Worm (Caenorhabditis elegans) whole organism, L3 larva: ENCODE data around the gene srw-13.

Experiments used
- R02D3.7 ChIP-seq: fragments of 150-350 bp; optimal IDR thresholded peaks from 2 replicates; lab custom pipeline; 2014; ENCODE audit warnings: missing biosample characterization, missing genetic modification characterization
- ZK546.5 ChIP-seq: sonication (generic microtip); optimal IDR thresholded peaks from 2 replicates; lab custom pipeline; 2017; ENCODE audit warnings: missing biosample characterization, missing genetic modification characterization
- aly-2 ChIP-seq: fragments of 150-350 bp; optimal IDR thresholded peaks from 2 replicates; lab custom pipeline; 2014; ENCODE audit warnings: missing biosample characterization, missing genetic modification characterization
- ama-1 ChIP-seq: fragments of 150-350 bp; optimal IDR thresholded peaks from 2 replicates; lab custom pipeline; 2018
- ceh-16 ChIP-seq: sonication (generic microtip); optimal IDR thresholded peaks from 2 replicates; lab custom pipeline; 2017; ENCODE audit warnings: missing biosample characterization, missing genetic modification characterization
- ceh-28 ChIP-seq: fragments of 150-350 bp; optimal IDR thresholded peaks from 2 replicates; lab custom pipeline; 2014; ENCODE audit warnings: missing biosample characterization, missing genetic modification reagents, missing genetic modification characterization
- ceh-82 ChIP-seq: fragments of 150-350 bp; optimal IDR thresholded peaks from 2 replicates; lab custom pipeline; 2014; ENCODE audit warnings: missing biosample characterization, missing genetic modification characterization
- ceh-9 ChIP-seq: sonication (generic microtip); optimal IDR thresholded peaks from 2 replicates; lab custom pipeline; 2018; ENCODE audit warnings: missing biosample characterization, missing genetic modification characterization
- daf-12 ChIP-seq: fragments of 150-350 bp; optimal IDR thresholded peaks from 2 replicates; lab custom pipeline; 2014; ENCODE audit warnings: missing biosample characterization, missing genetic modification reagents, missing genetic modification characterization
- egl-27 ChIP-seq: sonication (generic microtip); optimal IDR thresholded peaks from 4 replicates; lab custom pipeline; 2017; ENCODE audit warnings: missing biosample characterization, missing genetic modification reagents, missing genetic modification characterization
- egl-5 ChIP-seq: fragments of 150-350 bp; optimal IDR thresholded peaks from 2 replicates; lab custom pipeline; 2017; ENCODE audit warnings: missing biosample characterization, missing genetic modification reagents, missing genetic modification characterization, inconsistent platforms
- elt-1 ChIP-seq: fragments of 150-350 bp; optimal IDR thresholded peaks from 2 replicates; lab custom pipeline; 2014; ENCODE audit warnings: missing biosample characterization, missing genetic modification characterization
- elt-2 ChIP-seq: sonication (generic microtip); optimal IDR thresholded peaks from 2 replicates; lab custom pipeline; 2016; ENCODE audit warnings: missing genetic modification reagents, mild to moderate bottlenecking, missing genetic modification characterization, missing compliant biosample characterization
- eor-1 ChIP-seq, 2 experiments: fragments of 150-350 bp; optimal IDR thresholded peaks; 2 replicates each; lab custom pipeline; 2014 to 2018; ENCODE audit warnings: missing biosample characterization in 2 of 2, missing genetic modification characterization in 2 of 2
- fkh-10 ChIP-seq: sonication (generic microtip); optimal IDR thresholded peaks from 2 replicates; lab custom pipeline; 2017; ENCODE audit warnings: missing biosample characterization, missing genetic modification reagents, missing genetic modification characterization
- fkh-2 ChIP-seq: fragments of 150-350 bp; optimal IDR thresholded peaks from 2 replicates; lab custom pipeline; 2014; ENCODE audit warnings: missing biosample characterization, missing genetic modification reagents, missing genetic modification characterization
- fos-1 ChIP-seq: fragments of 150-350 bp; optimal IDR thresholded peaks from 2 replicates; lab custom pipeline; 2014; ENCODE audit warnings: missing biosample characterization, missing genetic modification characterization
- hmg-11 ChIP-seq: sonication (generic microtip); optimal IDR thresholded peaks from 2 replicates; lab custom pipeline; 2016; ENCODE audit warnings: missing genetic modification characterization, missing compliant biosample characterization
- jun-1 ChIP-seq: fragments of 150-350 bp; optimal IDR thresholded peaks from 2 replicates; lab custom pipeline; 2014; ENCODE audit warnings: missing biosample characterization, missing genetic modification reagents, missing genetic modification characterization
- lin-15B ChIP-seq: fragments of 150-350 bp; optimal IDR thresholded peaks from 2 replicates; lab custom pipeline; 2014; ENCODE audit warnings: missing biosample characterization, missing genetic modification characterization
- lin-39 ChIP-seq: fragments of 150-350 bp; optimal IDR thresholded peaks from 2 replicates; lab custom pipeline; 2018; ENCODE audit warnings: missing biosample characterization, missing genetic modification reagents, missing genetic modification characterization
- lsy-12 ChIP-seq: sonication (generic microtip); optimal IDR thresholded peaks from 2 replicates; lab custom pipeline; 2016; ENCODE audit warnings: mild to moderate bottlenecking, missing genetic modification characterization, missing compliant biosample characterization
- mdl-1 ChIP-seq: fragments of 150-350 bp; optimal IDR thresholded peaks from 2 replicates; lab custom pipeline; 2014; ENCODE audit warnings: missing biosample characterization, missing genetic modification characterization
- mml-1 ChIP-seq: fragments of 150-350 bp; sonication (generic microtip); optimal IDR thresholded peaks from 3 replicates; lab custom pipeline; 2014; ENCODE audit warnings: missing biosample characterization, missing genetic modification characterization
- nfya-1 ChIP-seq: sonication (generic microtip); optimal IDR thresholded peaks from 2 replicates; lab custom pipeline; 2017; ENCODE audit warnings: missing genetic modification characterization, mild to moderate bottlenecking, missing compliant biosample characterization, antibody characterized with exemption, moderate library complexity; ENCODE audit not compliant: insufficient read depth
- nhr-11 ChIP-seq: fragments of 150-350 bp; optimal IDR thresholded peaks from 2 replicates; lab custom pipeline; 2014; ENCODE audit warnings: missing biosample characterization, missing genetic modification characterization
- nhr-12 ChIP-seq: fragments of 150-350 bp; optimal IDR thresholded peaks from 2 replicates; lab custom pipeline; 2014; ENCODE audit warnings: missing biosample characterization, missing genetic modification characterization
- nhr-23 ChIP-seq: fragments of 150-350 bp; optimal IDR thresholded peaks from 2 replicates; lab custom pipeline; 2014; ENCODE audit warnings: missing biosample characterization, missing genetic modification reagents, missing genetic modification characterization
- nhr-237 ChIP-seq: fragments of 150-350 bp; optimal IDR thresholded peaks from 2 replicates; lab custom pipeline; 2014; ENCODE audit warnings: missing biosample characterization, missing genetic modification characterization
- nhr-25 ChIP-seq: sonication (generic microtip); optimal IDR thresholded peaks from 2 replicates; lab custom pipeline; 2017; ENCODE audit warnings: missing biosample characterization, missing genetic modification characterization
- nhr-28 ChIP-seq: fragments of 150-350 bp; optimal IDR thresholded peaks from 2 replicates; lab custom pipeline; 2014; ENCODE audit warnings: missing biosample characterization, missing genetic modification characterization
- nhr-43 ChIP-seq: sonication (generic microtip); optimal IDR thresholded peaks from 2 replicates; lab custom pipeline; 2016; ENCODE audit warnings: mild to moderate bottlenecking, missing genetic modification characterization, missing compliant biosample characterization; ENCODE audit not compliant: poor library complexity, severe bottlenecking
- nhr-76 ChIP-seq: fragments of 150-350 bp; sonication (generic microtip); optimal IDR thresholded peaks from 5 replicates; lab custom pipeline; 2014; ENCODE audit warnings: missing biosample characterization, missing genetic modification characterization
- nhr-77 ChIP-seq: fragments of 150-350 bp; optimal IDR thresholded peaks from 2 replicates; lab custom pipeline; 2014; ENCODE audit warnings: missing biosample characterization, missing genetic modification characterization
- pha-4 ChIP-seq: fragments of 150-350 bp; optimal IDR thresholded peaks from 2 replicates; lab custom pipeline; 2014; ENCODE audit warnings: missing biosample characterization, missing genetic modification reagents, missing genetic modification characterization
- pqm-1 ChIP-seq: fragments of 150-350 bp; optimal IDR thresholded peaks from 2 replicates; lab custom pipeline; 2017; ENCODE audit warnings: missing biosample characterization, missing genetic modification characterization, inconsistent platforms
- sea-2 ChIP-seq: fragments of 150-350 bp; sonication (generic microtip); optimal IDR thresholded peaks from 4 replicates; lab custom pipeline; 2014; ENCODE audit warnings: missing biosample characterization, missing genetic modification reagents, missing genetic modification characterization
- skn-1 ChIP-seq: fragments of 150-350 bp; optimal IDR thresholded peaks from 2 replicates; lab custom pipeline; 2014; ENCODE audit warnings: missing biosample characterization, missing genetic modification characterization
- snpc-4 ChIP-seq: fragments of 150-350 bp; optimal IDR thresholded peaks from 2 replicates; lab custom pipeline; 2014; ENCODE audit warnings: missing biosample characterization, missing genetic modification characterization
- tbx-2 ChIP-seq: sonication (generic microtip); optimal IDR thresholded peaks from 2 replicates; lab custom pipeline; 2016; ENCODE audit warnings: mild to moderate bottlenecking, missing genetic modification characterization, missing compliant biosample characterization
- unc-39 ChIP-seq: sonication (generic microtip); optimal IDR thresholded peaks from 4 replicates; lab custom pipeline; 2017; ENCODE audit warnings: missing biosample characterization, missing genetic modification characterization
- unc-62 ChIP-seq: fragments of 150-350 bp; sonication (generic microtip); optimal IDR thresholded peaks from 4 replicates; lab custom pipeline; 2014; ENCODE audit warnings: missing biosample characterization, missing genetic modification reagents, missing genetic modification characterization
- zag-1 ChIP-seq: fragments of 150-350 bp; optimal IDR thresholded peaks from 2 replicates; lab custom pipeline; 2014; ENCODE audit warnings: missing biosample characterization, missing genetic modification characterization
- ztf-11 ChIP-seq: fragments of 150-350 bp; optimal IDR thresholded peaks from 2 replicates; lab custom pipeline; 2014; ENCODE audit warnings: missing biosample characterization, missing genetic modification characterization

Gene srw-13

DNA sequence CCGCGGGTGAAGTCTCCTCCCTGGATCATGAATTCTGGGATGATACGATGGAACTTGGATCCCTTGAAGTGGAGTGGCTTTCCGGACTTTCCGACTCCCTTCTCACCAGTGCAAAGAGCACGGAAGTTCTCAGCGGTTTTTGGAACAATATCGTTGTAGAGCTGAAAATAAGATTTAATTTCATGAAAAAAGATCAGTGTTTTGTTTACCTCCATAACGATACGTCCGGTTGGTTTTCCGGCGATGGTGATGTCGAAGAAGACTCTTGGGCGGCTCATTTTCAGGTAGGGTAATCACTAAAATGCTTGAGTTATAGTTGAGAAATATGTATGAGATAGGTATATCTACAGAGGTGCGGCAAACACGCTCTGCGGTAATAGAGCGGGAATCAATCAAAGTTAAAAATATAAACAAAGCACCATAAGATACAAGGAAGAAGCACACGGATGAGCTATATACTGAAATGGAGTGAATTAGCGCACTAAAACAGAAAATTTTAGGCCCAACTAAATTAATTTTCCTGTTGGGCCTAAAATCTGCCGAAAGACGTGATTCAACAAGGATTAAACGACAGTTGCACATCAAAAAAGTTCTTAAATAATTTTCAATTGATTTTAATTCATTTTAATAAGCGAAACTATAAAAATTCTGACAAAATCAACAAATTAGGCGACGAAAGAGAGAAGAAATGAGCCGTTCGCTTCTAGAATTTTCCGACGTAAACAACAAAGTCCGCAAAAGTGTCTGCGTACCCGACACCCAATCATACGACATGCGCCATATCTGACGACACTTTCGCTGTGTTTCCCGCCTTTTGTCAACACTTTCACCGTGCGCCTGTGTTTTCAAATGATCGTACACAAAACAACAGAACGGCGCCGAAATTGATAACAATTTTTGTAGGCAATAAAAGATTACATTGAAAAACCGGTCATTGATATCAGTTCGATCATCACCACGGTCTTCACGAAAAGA is 44.9 kb upstream of the srw-13 start, which contains the start of the genes cyn-7 and bath-36 (continued):
- TF ChIP-seq ceh-28 (tag; lab: Kevin White, UChicago), result peak; percentile 47
- TF ChIP-seq fos-1 (tag; lab: Kevin White, UChicago), result no peak
- TF ChIP-seq ceh-9 (tag; lab: Kevin White, UChicago), result no peak
- no peak for TF ChIP-seq sea-2
- TF ChIP-seq nhr-77 (tag; lab: Kevin White, UChicago), result peak; percentile 0

DNA sequence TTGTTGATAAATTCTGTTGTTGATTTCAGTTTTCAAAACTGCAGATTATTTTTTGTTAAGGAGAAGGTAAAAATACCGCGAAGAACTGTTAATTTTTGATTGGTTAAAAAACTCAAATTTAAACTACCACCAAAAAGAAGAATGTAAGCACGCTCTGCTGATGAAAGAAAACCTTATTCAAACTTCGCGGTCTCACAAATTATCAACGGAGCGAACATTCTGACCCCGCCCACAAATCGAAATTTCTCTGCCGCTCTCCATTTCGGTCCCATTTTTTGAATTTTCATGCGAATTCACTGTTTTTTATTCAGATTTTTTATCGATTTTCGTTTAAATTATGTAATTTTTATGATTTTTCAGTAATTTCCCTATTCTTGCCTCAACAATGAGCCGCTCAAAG is 42.7 kb upstream of the srw-13 start, which contains the start of gene cyn-3:
Gene cyn-3 (plus strand): TSS at position 361 of the 400 bp plus-strand sequence.
- TF ChIP-seq snpc-4 (tag; lab: Kevin White, UChicago) (peak; percentile 86), ceh-82 (tag; lab: Kevin White, UChicago) (no peak), egl-5 (peak; percentile 70), elt-2 (peak; percentile 55), sea-2 (no peak), fkh-2 (tag; lab: Kevin White, UChicago) (no peak), fos-1 (tag; lab: Kevin White, UChicago) (no peak), nhr-76 (tag; lab: Kevin White, UChicago) (no peak), tbx-2 (tag; lab: Kevin White, UChicago) (peak; percentile 23), lsy-12 (tag; lab: Kevin White, UChicago) (peak; percentile 63), nhr-12 (tag; lab: Kevin White, UChicago) (no peak), skn-1 (tag; lab: Kevin White, UChicago) (peak; percentile 91), ztf-11 (tag; lab: Kevin White, UChicago) (no peak), lin-15B (tag; lab: Kevin White, UChicago) (peak; percentile 98), egl-27 (tag; lab: Kevin White, UChicago) (peak; percentile 38), ceh-28 (tag; lab: Kevin White, UChicago) (peak; percentile 79), mdl-1 (tag; lab: Kevin White, UChicago) (no peak), nhr-237 (tag; lab: Kevin White, UChicago) (no peak), nhr-11 (no peak), ZK546.5 (tag; lab: Kevin White, UChicago) (no peak), zag-1 (tag; lab: Kevin White, UChicago) (no peak), pqm-1 (tag; lab: Kevin White, UChicago) (peak; percentile 58), nfya-1 (tag; lab: Kevin White, UChicago) (peak; percentile 93), ceh-9 (tag; lab: Kevin White, UChicago) (no peak), nhr-77 (tag; lab: Kevin White, UChicago) (no peak), pha-4 (tag; lab: Kevin White, UChicago) (peak; percentile 98), elt-1 (peak; percentile 58), mml-1 (tag; lab: Kevin White, UChicago) (no peak), ceh-16 (tag; lab: Kevin White, UChicago) (no peak), eor-1 (tag; optimal IDR thresholded peaks at IDR 0.05; lab: Kevin White, UChicago) (no peak), R02D3.7 (tag; lab: Kevin White, UChicago) (peak; percentile 77), hmg-11 (tag; lab: Kevin White, UChicago) (peak; percentile 65), unc-62 (no peak), nhr-25 (tag; lab: Kevin White, UChicago) (peak; percentile 86), nhr-23 (tag; lab: Kevin White, UChicago) (peak; percentile 97), aly-2 (tag; lab: Kevin White, UChicago) (no peak), daf-12 (tag; lab: Kevin White, UChicago) (no peak), ama-1 (lab: Kevin White, UChicago) (peak; percentile 69), nhr-43 (tag; lab: Kevin White, UChicago) (peak; percentile 80), fkh-10 (GFP tag; lab: Kevin White, UChicago) (peak; percentile 35), nhr-28 (tag; lab: Kevin White, UChicago) (no peak), lin-39 (tag; lab: Kevin White, UChicago) (peak; percentile 71), jun-1 (tag; lab: Kevin White, UChicago) (peak; percentile 73), unc-39 (tag; lab: Kevin White, UChicago) (no peak)
